Fruit fly (Drosophila melanogaster) whole organism, wandering third instar larva: Measurements from ENCODE around the gene elg1.

ENCODE experiments used
- CG32264 ChIP-seq: fragments of 200-800 bp; sonication (Bioruptor generic); optimal IDR thresholded peaks from 2 replicates; lab custom pipeline; 2016; ENCODE audit warnings: missing biosample characterization, missing genetic modification characterization
- CG9705 ChIP-seq: fragments of 200-800 bp; sonication (Bioruptor generic); optimal IDR thresholded peaks from 2 replicates; lab custom pipeline; 2018; ENCODE audit warnings: missing biosample characterization, mild to moderate bottlenecking, missing genetic modification characterization
- CrebA ChIP-seq: fragments of 200-800 bp; sonication (Bioruptor generic); optimal IDR thresholded peaks from 2 replicates; lab custom pipeline; 2016; ENCODE audit warnings: missing biosample characterization, mild to moderate bottlenecking, missing genetic modification characterization, borderline replicate concordance
- Dfd ChIP-seq: fragments of >200 bp; optimal IDR thresholded peaks from 2 replicates; lab custom pipeline; 2017; ENCODE audit warnings: missing biosample characterization, missing genetic modification characterization
- Dif ChIP-seq: fragments of 200-275, 200-300 bp; sonication (Bioruptor generic); optimal IDR thresholded peaks from 2 replicates; lab custom pipeline; 2018; ENCODE audit warnings: missing biosample characterization, missing genetic modification characterization; ENCODE audit not compliant: partially characterized antibody
- GATAd ChIP-seq: sonication (Bioruptor generic); optimal IDR thresholded peaks from 2 replicates; lab custom pipeline; 2016; ENCODE audit warnings: missing biosample characterization, missing genetic modification characterization
- HLH106 ChIP-seq: fragments of 200-800 bp; optimal IDR thresholded peaks from 3 replicates; lab custom pipeline; 2019; ENCODE audit warnings: missing biosample characterization, mild to moderate bottlenecking, missing genetic modification characterization, moderate library complexity
- Hnf4 ChIP-seq: fragments of 200-800 bp; sonication (Bioruptor generic); optimal IDR thresholded peaks from 2 replicates; lab custom pipeline; 2016; ENCODE audit warnings: missing biosample characterization, mild to moderate bottlenecking, missing genetic modification characterization
- Hr78 ChIP-seq: fragments of >200 bp; optimal IDR thresholded peaks from 2 replicates; lab custom pipeline; 2017; ENCODE audit warnings: missing biosample characterization, missing genetic modification characterization
- Hr83 ChIP-seq: fragments of 200-300 bp; sonication (Bioruptor generic); optimal IDR thresholded peaks from 2 replicates; lab custom pipeline; 2016; ENCODE audit warnings: missing biosample characterization, mild to moderate bottlenecking, missing genetic modification characterization, moderate library complexity; ENCODE audit not compliant: poor library complexity, severe bottlenecking
- Jra ChIP-seq: sonication (Bioruptor generic); optimal IDR thresholded peaks from 2 replicates; lab custom pipeline; 2016; ENCODE audit warnings: missing biosample characterization, missing genetic modification characterization
- Mio ChIP-seq: sonication (Bioruptor generic); optimal IDR thresholded peaks from 2 replicates; lab custom pipeline; 2016; ENCODE audit warnings: missing biosample characterization, missing genetic modification characterization
- Myc ChIP-seq: fragments of >200 bp; optimal IDR thresholded peaks from 2 replicates; lab custom pipeline; 2017
- N ChIP-seq: fragments of >200 bp; optimal IDR thresholded peaks from 2 replicates; lab custom pipeline; 2018; ENCODE audit warnings: missing biosample characterization, missing external identifiers, missing genetic modification characterization
- OdsH ChIP-seq: fragments of 200-800 bp; sonication (Bioruptor generic); optimal IDR thresholded peaks from 2 replicates; lab custom pipeline; 2016; ENCODE audit warnings: missing biosample characterization, mild to moderate bottlenecking, missing genetic modification characterization
- Rel ChIP-seq, 2 experiments: fragments of 200-800 bp; sonication (Bioruptor generic) in 1 of 2; optimal IDR thresholded peaks; 2 replicates in 1 of 2; 3 replicates in 1 of 2; lab custom pipeline; 2016 to 2019; ENCODE audit warnings: mild to moderate bottlenecking in 2 of 2, missing biosample characterization in 2 of 2, missing genetic modification characterization in 2 of 2, moderate library complexity in 1 of 2
- Sp1 ChIP-seq: fragments of 200-800 bp; sonication (Bioruptor generic); optimal IDR thresholded peaks from 3 replicates; lab custom pipeline; 2019; ENCODE audit warnings: missing biosample characterization, mild to moderate bottlenecking, missing genetic modification characterization, moderate library complexity
- Vsx2 ChIP-seq: fragments of 200-300, 225-300 bp; sonication (Bioruptor generic); optimal IDR thresholded peaks from 2 replicates; lab custom pipeline; 2018; ENCODE audit warnings: missing biosample characterization, missing genetic modification characterization; ENCODE audit not compliant: partially characterized antibody
- br ChIP-seq: fragments of 200-800 bp; sonication (Bioruptor generic); optimal IDR thresholded peaks from 2 replicates; lab custom pipeline; 2016; ENCODE audit warnings: missing biosample characterization, missing genetic modification characterization
- brk ChIP-seq: fragments of 200-800 bp; sonication (Bioruptor generic); optimal IDR thresholded peaks from 2 replicates; lab custom pipeline; 2016; ENCODE audit warnings: missing biosample characterization, mild to moderate bottlenecking, missing genetic modification characterization
- dl ChIP-seq, 2 experiments: fragments of 175-275, 200-275 bp in 1 of 2; fragments of 200-275 bp in 1 of 2; sonication (Bioruptor generic); optimal IDR thresholded peaks; lab custom pipeline; 2018; ENCODE audit warnings: mild to moderate bottlenecking in 2 of 2, missing biosample characterization in 2 of 2, missing genetic modification characterization in 2 of 2, moderate library complexity in 2 of 2; ENCODE audit not compliant: partially characterized antibody in 2 of 2, insufficient read depth in 1 of 2
- dmrt93B ChIP-seq: fragments of 200-800 bp; sonication (Bioruptor generic); optimal IDR thresholded peaks from 2 replicates; lab custom pipeline; 2018; ENCODE audit warnings: missing biosample characterization, mild to moderate bottlenecking, missing genetic modification characterization
- dsf ChIP-seq: sonication (Bioruptor generic); optimal IDR thresholded peaks from 2 replicates; lab custom pipeline; 2016; ENCODE audit warnings: missing biosample characterization, missing genetic modification characterization, borderline replicate concordance
- ey ChIP-seq: fragments of 200-800 bp; sonication (Bioruptor generic); optimal IDR thresholded peaks from 2 replicates; lab custom pipeline; 2016; ENCODE audit warnings: missing biosample characterization, missing genetic modification characterization
- foxo ChIP-seq, 2 experiments: fragments of 200-800 bp; sonication (Bioruptor generic); optimal IDR thresholded peaks; 2 replicates in 1 of 2; 3 replicates in 1 of 2; lab custom pipeline; 2016 to 2017; ENCODE audit warnings: missing biosample characterization in 2 of 2, missing genetic modification characterization in 2 of 2
- fru ChIP-seq: fragments of 200-800 bp; sonication (Bioruptor generic); optimal IDR thresholded peaks from 3 replicates; lab custom pipeline; 2016; ENCODE audit warnings: missing biosample characterization, mild to moderate bottlenecking, missing genetic modification characterization
- h ChIP-seq: fragments of 200-800 bp; sonication (Bioruptor generic); optimal IDR thresholded peaks from 3 replicates; lab custom pipeline; 2016; ENCODE audit warnings: missing biosample characterization, mild to moderate bottlenecking, missing genetic modification characterization
- jim ChIP-seq: fragments of 175-275, 200-325 bp; sonication (Bioruptor generic); optimal IDR thresholded peaks from 2 replicates; lab custom pipeline; 2016; ENCODE audit warnings: missing biosample characterization, mild to moderate bottlenecking, missing genetic modification characterization
- lola ChIP-seq: fragments of >200 bp; optimal IDR thresholded peaks from 2 replicates; lab custom pipeline; 2017; ENCODE audit warnings: missing biosample characterization, missing genetic modification characterization
- pan ChIP-seq: fragments of >200 bp; optimal IDR thresholded peaks from 2 replicates; lab custom pipeline; 2017
- psq ChIP-seq: fragments of 200-800 bp; sonication (Bioruptor generic); optimal IDR thresholded peaks from 3 replicates; lab custom pipeline; 2017; ENCODE audit warnings: missing biosample characterization, mild to moderate bottlenecking, missing genetic modification characterization, moderate library complexity
- rgr ChIP-seq: fragments of 200-800 bp; sonication (Bioruptor generic); optimal IDR thresholded peaks from 3 replicates; lab custom pipeline; 2016; ENCODE audit warnings: missing biosample characterization, mild to moderate bottlenecking, missing genetic modification characterization
- sage ChIP-seq: fragments of 200-800 bp; sonication (Bioruptor generic); optimal IDR thresholded peaks from 2 replicates; lab custom pipeline; 2016; ENCODE audit warnings: missing biosample characterization, mild to moderate bottlenecking, missing genetic modification characterization
- sv ChIP-seq: fragments of 200-800 bp; sonication (Bioruptor generic); optimal IDR thresholded peaks from 3 replicates; lab custom pipeline; 2016; ENCODE audit warnings: missing biosample characterization, missing genetic modification characterization
- tai ChIP-seq: sonication (Bioruptor generic); optimal IDR thresholded peaks from 2 replicates; lab custom pipeline; 2016; ENCODE audit warnings: missing biosample characterization, missing genetic modification characterization
- usp ChIP-seq: fragments of >200 bp; optimal IDR thresholded peaks from 2 replicates; lab custom pipeline; 2017; ENCODE audit warnings: missing biosample characterization, missing genetic modification characterization
- woc ChIP-seq: sonication (Bioruptor generic); optimal IDR thresholded peaks from 2 replicates; lab custom pipeline; 2016; ENCODE audit warnings: missing biosample characterization, mild to moderate bottlenecking, missing genetic modification characterization

The elg1 gene

DNA sequence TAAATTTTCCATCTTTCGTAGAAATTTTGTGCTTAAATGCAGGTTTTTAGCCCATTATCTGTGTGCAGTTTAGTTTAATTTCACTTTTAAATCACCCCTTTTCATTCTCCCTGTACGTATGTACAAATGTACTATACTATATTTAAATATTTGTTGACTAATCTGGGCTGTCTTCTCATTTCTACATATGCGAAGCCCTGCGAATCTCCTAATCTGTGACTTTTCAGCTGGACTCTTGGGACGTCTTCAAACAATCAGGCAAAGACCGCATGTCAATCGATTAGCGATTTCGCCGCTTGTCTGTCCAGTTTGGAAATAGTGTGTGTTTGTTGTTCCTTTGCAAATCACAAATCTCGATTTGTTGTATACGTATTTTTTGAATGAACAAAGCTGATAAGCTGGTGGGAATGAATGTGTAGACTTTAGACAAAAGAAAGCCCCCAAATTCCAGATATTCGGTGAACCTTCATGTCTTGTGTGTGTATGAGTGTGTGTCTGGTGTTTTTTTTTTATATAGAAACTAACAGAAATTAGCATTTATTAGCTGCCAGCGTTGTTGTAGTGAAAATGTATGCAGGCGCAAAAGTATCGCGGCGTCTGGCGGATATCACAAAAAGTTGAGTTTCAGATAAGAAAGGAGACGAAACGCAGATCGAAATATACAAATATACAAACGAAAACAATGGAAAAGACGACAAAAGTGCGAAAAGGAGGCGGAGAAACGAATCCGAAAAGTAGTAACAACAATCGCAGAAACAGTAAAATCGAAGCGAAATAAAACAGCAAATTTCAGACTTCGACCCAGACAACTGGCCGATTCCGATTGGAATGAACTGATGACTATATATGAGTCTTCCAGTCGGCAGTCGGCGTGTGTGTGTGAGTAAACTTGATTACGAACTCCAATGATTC is 27.6 kb downstream of the elg1 start:
- TF ChIP-seq usp (GFP tag; lab: Kevin White, UChicago), result no peak
- TF ChIP-seq rgr, result peak; percentile 72
- TF ChIP-seq HLH106 (tag; lab: Kevin White, UChicago), result no peak
- TF ChIP-seq sage (GFP tag; lab: Kevin White, UChicago), result no peak
- TF ChIP-seq lola, result no peak
- TF ChIP-seq CrebA (GFP tag; lab: Kevin White, UChicago), result no peak
- no peak for TF ChIP-seq Mio
- TF ChIP-seq Hnf4 (GFP tag; lab: Kevin White, UChicago), result peak; percentile 57
- TF ChIP-seq psq, result no peak
- TF ChIP-seq dsf, result no peak
- TF ChIP-seq dl (GFP tag; optimal IDR thresholded peaks at IDR 0.05; lab: Kevin White, UChicago; ENCODE audit: insufficient read depth in 1 of 2, partially characterized antibody in 2 of 2), result no peak
- TF ChIP-seq Rel (GFP tag; optimal IDR thresholded peaks at IDR 0.05; lab: Kevin White, UChicago), result no peak
- peak; percentile 64 for TF ChIP-seq Rel (tag; optimal IDR thresholded peaks at IDR 0.05; lab: Kevin White, UChicago)
- TF ChIP-seq sv (GFP tag; lab: Kevin White, UChicago), result no peak

DNA sequence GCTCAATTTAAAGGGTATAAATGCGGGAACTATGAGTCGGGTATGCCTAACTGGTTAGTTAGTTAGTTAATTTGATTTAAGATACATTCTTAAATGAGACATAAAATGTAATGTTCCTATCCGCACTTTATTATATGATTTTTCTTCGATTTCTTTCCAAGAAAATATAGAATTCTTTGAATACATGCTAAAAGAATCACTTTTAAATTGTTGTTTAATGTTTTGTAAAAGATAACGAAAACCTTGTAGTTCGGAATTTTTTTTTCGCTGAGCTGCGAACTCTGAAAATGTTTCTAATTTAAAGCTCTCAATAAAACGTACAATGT is 28.2 kb downstream of the elg1 start:
- TF ChIP-seq tai (no peak), CG32264 (GFP tag; lab: Kevin White, UChicago) (no peak), rgr (no peak), br (GFP tag; lab: Kevin White, UChicago) (peak; percentile 10), Rel (GFP tag; optimal IDR thresholded peaks at IDR 0.05; lab: Kevin White, UChicago) (no peak), Rel (tag; optimal IDR thresholded peaks at IDR 0.05; lab: Kevin White, UChicago) (no peak), usp (GFP tag; lab: Kevin White, UChicago) (no peak), Hr83 (GFP tag; lab: Kevin White, UChicago) (no peak), Hnf4 (GFP tag; lab: Kevin White, UChicago) (no peak), Dfd (GFP tag; lab: Kevin White, UChicago) (no peak), woc (GFP tag; lab: Kevin White, UChicago) (no peak), brk (GFP tag; lab: Kevin White, UChicago) (no peak), fru (GFP tag; lab: Kevin White, UChicago) (peak; percentile 16), CG9705 (GFP tag; lab: Kevin White, UChicago) (no peak), GATAd (no peak), ey (GFP tag; lab: Kevin White, UChicago) (peak; percentile 31), foxo (GFP tag; optimal IDR thresholded peaks at IDR 0.05; lab: Kevin White, UChicago) (peak in 1 of 2 experiments; percentile 17), sage (GFP tag; lab: Kevin White, UChicago) (no peak), Myc (no peak), Sp1 (no peak), h (GFP tag; lab: Kevin White, UChicago) (no peak), N (no peak), Hr78 (GFP tag; lab: Kevin White, UChicago) (no peak)
- TF ChIP-seq, all 38 proteins: peak for 4

DNA sequence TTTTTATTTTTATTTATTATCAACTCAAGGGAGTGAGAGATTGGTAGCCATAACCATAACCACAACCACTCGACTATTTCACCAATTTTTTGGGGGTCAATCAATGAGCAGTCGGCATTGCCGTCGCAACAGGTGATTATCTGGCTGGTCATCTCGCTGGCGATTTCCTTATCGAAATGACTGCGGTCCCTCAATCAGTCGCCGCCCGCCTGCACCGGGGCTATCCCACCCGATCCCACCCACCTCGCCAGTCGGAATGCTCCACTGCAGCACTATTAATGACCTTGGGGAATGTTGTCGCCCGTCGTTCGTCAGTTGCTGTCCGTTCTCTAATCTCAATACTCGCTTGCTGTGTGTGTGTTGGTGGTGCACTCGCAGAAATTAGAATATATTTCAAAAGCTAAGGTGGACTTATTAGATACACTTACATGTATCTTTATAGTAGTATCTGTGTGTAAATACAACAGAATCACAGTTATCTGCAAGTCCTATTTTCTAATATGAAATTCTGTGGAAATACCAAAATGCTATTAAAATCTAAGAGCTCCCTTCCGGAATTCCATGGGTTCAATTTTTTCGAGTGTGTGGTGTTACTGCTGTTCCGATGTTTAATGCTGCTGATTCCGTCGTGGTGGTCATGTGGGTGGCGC is 28.7 kb downstream of the elg1 start:
- TF ChIP-seq Myc, result no peak
- no peak for TF ChIP-seq Hr83 (GFP tag; lab: Kevin White, UChicago)
- TF ChIP-seq OdsH (GFP tag; lab: Kevin White, UChicago), result peak; percentile 41
- TF ChIP-seq CrebA (GFP tag; lab: Kevin White, UChicago), result no peak
- no peak for TF ChIP-seq tai
- TF ChIP-seq Vsx2 (GFP tag; lab: Kevin White, UChicago), result no peak
- peak; percentile 49 for TF ChIP-seq ey (GFP tag; lab: Kevin White, UChicago)
- no peak for TF ChIP-seq CG32264 (GFP tag; lab: Kevin White, UChicago)
- peak; percentile 54 for TF ChIP-seq fru (GFP tag; lab: Kevin White, UChicago)
- no peak for TF ChIP-seq lola
- no peak for TF ChIP-seq Hr78 (GFP tag; lab: Kevin White, UChicago)
- TF ChIP-seq Dif (GFP tag; lab: Kevin White, UChicago), result no peak
- no peak for TF ChIP-seq Rel (GFP tag; optimal IDR thresholded peaks at IDR 0.05; lab: Kevin White, UChicago)
- no peak for TF ChIP-seq Rel (tag; optimal IDR thresholded peaks at IDR 0.05; lab: Kevin White, UChicago)
- TF ChIP-seq pan (lab: Kevin White, UChicago), result no peak
- peak in 1 of 2 experiments; percentile 55 for TF ChIP-seq foxo (GFP tag; optimal IDR thresholded peaks at IDR 0.05; lab: Kevin White, UChicago)
- no peak for TF ChIP-seq Jra
- TF ChIP-seq woc (GFP tag; lab: Kevin White, UChicago), result no peak
- TF ChIP-seq Mio, result no peak
- TF ChIP-seq jim (GFP tag; lab: Kevin White, UChicago), result no peak
- TF ChIP-seq dsf, result no peak
- TF ChIP-seq N, result no peak
- no peak for TF ChIP-seq psq
- no peak for TF ChIP-seq dl (GFP tag; optimal IDR thresholded peaks at IDR 0.05; lab: Kevin White, UChicago; ENCODE audit: insufficient read depth in 1 of 2, partially characterized antibody in 2 of 2)
- TF ChIP-seq Dfd (GFP tag; lab: Kevin White, UChicago), result no peak
- peak; percentile 46 for TF ChIP-seq HLH106 (tag; lab: Kevin White, UChicago)
- TF ChIP-seq sv (GFP tag; lab: Kevin White, UChicago), result peak; percentile 10
- TF ChIP-seq dmrt93B (GFP tag; lab: Kevin White, UChicago), result no peak
- peak; percentile 40 for TF ChIP-seq rgr
- TF ChIP-seq h (GFP tag; lab: Kevin White, UChicago), result peak; percentile 68
- no peak for TF ChIP-seq sage (GFP tag; lab: Kevin White, UChicago)
- TF ChIP-seq br (GFP tag; lab: Kevin White, UChicago), result peak; percentile 11
- TF ChIP-seq, all 38 proteins: peak for 9
